Worm (Caenorhabditis elegans) whole organism, L1 larva: ENCODE data around the gene fbxa-86.

ENCODE experiments used
- C16A3.4 ChIP-seq: fragments of 150-350 bp; optimal IDR thresholded peaks from 2 replicates; lab custom pipeline; 2014; ENCODE audit warnings: missing biosample characterization, missing genetic modification characterization
- aha-1 ChIP-seq: fragments of 150-350 bp; optimal IDR thresholded peaks from 2 replicates; lab custom pipeline; 2014; ENCODE audit warnings: missing biosample characterization, missing genetic modification characterization
- alr-1 ChIP-seq: fragments of 200-800 bp; sonication (Bioruptor generic); optimal IDR thresholded peaks from 2 replicates; lab custom pipeline; 2018; ENCODE audit warnings: borderline replicate concordance, mild to moderate bottlenecking, missing genetic modification characterization, missing compliant biosample characterization
- ceh-8 ChIP-seq: fragments of 200-800 bp; sonication (Bioruptor generic); optimal IDR thresholded peaks from 2 replicates; lab custom pipeline; 2018; ENCODE audit warnings: mild to moderate bottlenecking, missing genetic modification characterization, moderate library complexity, missing compliant biosample characterization
- ceh-90 ChIP-seq: sonication (generic microtip); optimal IDR thresholded peaks from 2 replicates; lab custom pipeline; 2016; ENCODE audit warnings: missing genetic modification characterization, missing compliant biosample characterization
- dpl-1 ChIP-seq, 3 experiments: fragments of 150-350 bp in 2 of 3; sonication (generic microtip) in 1 of 3; optimal IDR thresholded peaks; 2 replicates each; lab custom pipeline; 2014 to 2017; ENCODE audit warnings: missing biosample characterization in 3 of 3, missing genetic modification characterization in 3 of 3, missing genetic modification reagents in 3 of 3
- fkh-4 ChIP-seq: sonication (generic microtip); optimal IDR thresholded peaks from 2 replicates; lab custom pipeline; 2016; ENCODE audit warnings: missing compliant biosample characterization, missing genetic modification characterization, borderline replicate concordance
- fos-1 ChIP-seq: fragments of 150-350 bp; optimal IDR thresholded peaks from 2 replicates; lab custom pipeline; 2014; ENCODE audit warnings: missing biosample characterization, missing genetic modification characterization
- lin-15B ChIP-seq: fragments of 150-350 bp; sonication (generic microtip); optimal IDR thresholded peaks from 3 replicates; lab custom pipeline; 2014; ENCODE audit warnings: missing biosample characterization, missing genetic modification characterization
- lsy-2 ChIP-seq, 2 experiments: fragments of 150-350 bp; optimal IDR thresholded peaks; 2 replicates each; lab custom pipeline; 2014; ENCODE audit warnings: missing biosample characterization in 2 of 2, missing genetic modification characterization in 2 of 2
- nhr-11 ChIP-seq: fragments of 150-350 bp; optimal IDR thresholded peaks from 2 replicates; lab custom pipeline; 2014; ENCODE audit warnings: missing biosample characterization, missing genetic modification characterization
- nhr-19 ChIP-seq: fragments of 200-800 bp; sonication (Bioruptor generic); conservative IDR thresholded peaks from 2 replicates; pipeline ENCODE4 v1.3.6; 2022; ENCODE audit warnings: missing genetic modification characterization, missing compliant biosample characterization
- nhr-47 ChIP-seq: sonication (generic microtip); optimal IDR thresholded peaks from 2 replicates; lab custom pipeline; 2016; ENCODE audit warnings: mild to moderate bottlenecking, missing genetic modification characterization, moderate library complexity, missing compliant biosample characterization
- nhr-85 ChIP-seq: sonication (generic microtip); peaks from one replicate; lab custom pipeline; 2016; ENCODE audit warnings: missing genetic modification characterization, inconsistent platforms, missing compliant biosample characterization
- sptf-1 ChIP-seq: fragments of 150-350 bp; optimal IDR thresholded peaks from 2 replicates; lab custom pipeline; 2014; ENCODE audit warnings: missing biosample characterization, missing genetic modification characterization
- sup-37 ChIP-seq: fragments of 200-800 bp; sonication (Bioruptor generic); optimal IDR thresholded peaks from 2 replicates; lab custom pipeline; 2018; ENCODE audit warnings: mild to moderate bottlenecking, missing genetic modification characterization, missing compliant biosample characterization
- swsn-7 ChIP-seq: sonication (generic microtip); optimal IDR thresholded peaks from 2 replicates; lab custom pipeline; 2016; ENCODE audit warnings: missing genetic modification characterization, missing compliant biosample characterization
- unc-98 ChIP-seq: fragments of 200-800 bp; sonication (Bioruptor generic); IDR thresholded peaks from 2 replicates; pipeline ENCODE4 v1.3.6; 2022; ENCODE audit warnings: missing genetic modification characterization, missing compliant biosample characterization
- zip-4 ChIP-seq: fragments of 200-800 bp; sonication (Bioruptor generic); optimal IDR thresholded peaks from 2 replicates; lab custom pipeline; 2018; ENCODE audit warnings: mild to moderate bottlenecking, missing genetic modification characterization, moderate library complexity, missing compliant biosample characterization
- ztf-11 ChIP-seq, 2 experiments: sonication (generic microtip); optimal IDR thresholded peaks; 2 replicates each; lab custom pipeline; 2016 to 2017; ENCODE audit warnings: missing genetic modification characterization in 2 of 2, missing biosample characterization in 1 of 2, missing compliant biosample characterization in 1 of 2

fbxa-86 gene

ce11 chrIV:4889613-4890012 is 48.2 kb downstream of the fbxa-86 start, which contains the start of gene sgnh-1 (continued):
- no peak for TF ChIP-seq nhr-19 (GFP tag; lab: Robert Waterston, UW)
- TF ChIP-seq dpl-1 (GFP tag; optimal IDR thresholded peaks at IDR 0.05; lab: Kevin White, UChicago) = no peak
- no peak for TF ChIP-seq fkh-4

- TF ChIP-seq unc-98 (no peak), nhr-11 (tag; lab: Kevin White, UChicago) (no peak), lin-15B (tag; lab: Kevin White, UChicago) (no peak), fos-1 (tag; lab: Kevin White, UChicago) (no peak), swsn-7 (tag; lab: Kevin White, UChicago) (no peak), sup-37 (GFP tag; lab: Kevin White, UChicago) (no peak), lsy-2 (tag; optimal IDR thresholded peaks at IDR 0.05; lab: Kevin White, UChicago) (no peak), ceh-8 (GFP tag; lab: Kevin White, UChicago) (no peak), fkh-4 (no peak), nhr-47 (tag; lab: Kevin White, UChicago) (no peak), ceh-90 (no peak), aha-1 (tag; lab: Kevin White, UChicago) (no peak), alr-1 (tag; lab: Kevin White, UChicago) (no peak), nhr-85 (no peak), sptf-1 (tag; lab: Kevin White, UChicago) (no peak), C16A3.4 (tag; lab: Kevin White, UChicago) (no peak), zip-4 (GFP tag; lab: Kevin White, UChicago) (no peak), ztf-11 (tag; optimal IDR thresholded peaks at IDR 0.05; lab: Kevin White, UChicago) (no peak)
Measured at ce11 chrIV:4887258-4887657, 50.6 kb downstream of the fbxa-86 start, which contains the start of gene T08B6.1. Gene T08B6.1, minus strand, starts transcription at chrIV:4887358.
